Worm (Caenorhabditis elegans) whole organism, L1 larva: ENCODE data around the gene nstp-2.

Source experiments
- aha-1 ChIP-seq: fragments of 150-350 bp; optimal IDR thresholded peaks from 2 replicates; lab custom pipeline; 2014; ENCODE audit warnings: missing biosample characterization, missing genetic modification characterization
- egl-27 ChIP-seq, 2 experiments: fragments of 150-350 bp in 1 of 2; sonication (generic microtip); optimal IDR thresholded peaks; 3 replicates each; lab custom pipeline; 2017 to 2018; ENCODE audit warnings: missing biosample characterization in 2 of 2, missing genetic modification characterization in 2 of 2, missing genetic modification reagents in 2 of 2
- hpl-2 ChIP-seq: fragments of 150-350 bp; optimal IDR thresholded peaks from 2 replicates; lab custom pipeline; 2014; ENCODE audit warnings: missing biosample characterization, missing genetic modification reagents, missing genetic modification characterization
- lin-35 ChIP-seq, 2 experiments: fragments of 150-350 bp; optimal IDR thresholded peaks; 2 replicates each; lab custom pipeline; 2014; ENCODE audit warnings: missing biosample characterization in 2 of 2, missing genetic modification characterization in 2 of 2, missing genetic modification reagents in 2 of 2
- nhr-28 ChIP-seq: fragments of 150-350 bp; optimal IDR thresholded peaks from 2 replicates; lab custom pipeline; 2014; ENCODE audit warnings: missing biosample characterization, missing genetic modification characterization

- TF ChIP-seq aha-1 (tag; lab: Kevin White, UChicago): no peak
- no peak for TF ChIP-seq egl-27 (tag; optimal IDR thresholded peaks at IDR 0.05; lab: Kevin White, UChicago)
- no peak for TF ChIP-seq nhr-28
- TF ChIP-seq lin-35 (GFP tag; optimal IDR thresholded peaks at IDR 0.05; lab: Kevin White, UChicago): no peak
- no peak for TF ChIP-seq hpl-2 (GFP tag; lab: Kevin White, UChicago)
Observed at ce11 chrIV:6603549-6603948, 2.4 kb downstream of the nstp-2 start.
